Worm (Caenorhabditis elegans) whole organism, L3 larva: Measurements from ENCODE around the gene fbxb-38.

Experiments used
- ZK546.5 ChIP-seq: sonication (generic microtip); optimal IDR thresholded peaks from 2 replicates; lab custom pipeline; 2017; ENCODE audit warnings: missing biosample characterization, missing genetic modification characterization
- elt-2 ChIP-seq: sonication (generic microtip); optimal IDR thresholded peaks from 2 replicates; lab custom pipeline; 2016; ENCODE audit warnings: missing genetic modification reagents, mild to moderate bottlenecking, missing genetic modification characterization, missing compliant biosample characterization
- pha-4 ChIP-seq: fragments of 150-350 bp; optimal IDR thresholded peaks from 2 replicates; lab custom pipeline; 2014; ENCODE audit warnings: missing biosample characterization, missing genetic modification reagents, missing genetic modification characterization

DNA sequence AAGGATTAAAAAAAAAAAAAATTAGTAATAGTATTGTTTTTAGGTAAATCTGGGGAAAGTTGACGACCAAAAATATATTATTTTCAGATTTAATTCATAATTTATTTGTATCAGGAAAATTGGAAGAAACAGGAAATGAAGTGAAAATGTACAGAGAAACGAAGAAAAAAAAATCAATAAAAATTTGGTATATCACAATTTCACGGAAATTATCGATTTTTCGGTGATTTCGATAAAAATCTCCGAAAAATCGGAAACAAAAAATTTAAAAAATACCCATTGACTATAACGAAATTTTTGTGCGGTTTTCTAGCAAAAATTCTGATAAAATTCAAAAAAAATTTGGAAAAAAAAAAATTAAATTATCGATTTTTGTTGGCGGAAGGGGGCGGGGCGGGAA is 23.7 kb upstream of the fbxb-38 start:
- no peak for TF ChIP-seq pha-4
- no peak for TF ChIP-seq elt-2 (tag; lab: Kevin White, UChicago)
- TF ChIP-seq ZK546.5 (tag; lab: Kevin White, UChicago), result no peak
